Worm (Caenorhabditis elegans): ENCODE measurements around the gene F09F9.3.

The F09F9.3 gene

DNA sequence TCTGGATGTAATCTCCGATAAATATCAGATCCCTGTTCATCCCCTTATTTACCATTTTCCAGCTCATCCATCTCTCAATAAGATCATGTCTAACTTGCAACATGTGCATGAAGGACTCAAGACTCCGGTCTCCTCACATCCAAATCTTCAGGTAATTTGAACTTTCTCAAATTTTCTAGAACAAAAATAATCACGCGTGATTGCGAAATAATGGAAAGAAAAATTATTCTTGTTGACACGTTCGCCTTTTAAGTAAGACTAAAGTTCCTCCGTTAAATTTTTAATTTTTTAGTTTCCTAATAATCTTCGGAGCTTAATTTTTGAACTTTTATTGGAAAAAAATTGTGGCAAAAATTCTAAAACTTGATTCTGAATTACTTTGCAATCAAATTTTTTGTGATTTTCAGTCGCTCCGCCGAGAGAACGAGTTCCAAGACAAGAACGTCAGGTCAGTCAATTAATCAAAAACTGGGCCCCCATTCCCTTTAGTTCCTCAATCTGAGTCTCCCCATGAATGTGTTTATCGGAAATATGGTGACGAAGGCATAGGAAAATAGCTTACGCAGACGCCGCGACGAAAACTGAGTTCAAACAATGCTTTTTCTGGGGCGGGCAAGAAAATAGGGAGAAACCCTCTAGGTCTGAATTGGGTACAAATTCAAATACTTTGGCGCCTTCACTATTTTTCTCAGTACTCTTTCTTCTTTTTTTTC lies 16.8 kb upstream of the F09F9.3 start (continued):
- TF ChIP-seq lin-1 (GFP tag; IDR thresholded peaks at IDR 0.05) (0 out of 2 replicates have a peak, but pooled peaks have one; percentile 9), nhr-77 (tag; optimal IDR thresholded peaks at IDR 0.05) (peak; percentile 49), daf-16 (GFP tag; optimal IDR thresholded peaks at IDR 0.05) (peak in 1 of 2 experiments; percentile 9), daf-16 (tag; optimal IDR thresholded peaks at IDR 0.05) (peak; percentile 51), daf-8 (GFP tag; IDR thresholded peaks at IDR 0.05) (no peak), madf-9 (GFP tag; conservative IDR thresholded peaks at IDR 0.05) (no peak), unc-39 (tag; optimal IDR thresholded peaks at IDR 0.05) (no peak), mdl-1 (tag; optimal IDR thresholded peaks at IDR 0.05) (peak in 1 of 2 experiments; percentile 75), lim-7 (GFP tag; IDR thresholded peaks at IDR 0.05) (no peak), lin-38 (GFP tag; IDR thresholded peaks at IDR 0.05) (peak; percentile 40; the same call in 1 of the 2 replicates), dmd-8 (GFP tag; IDR thresholded peaks at IDR 0.05) (no peak), F49E8.2 (tag; optimal IDR thresholded peaks at IDR 0.05; ENCODE audit: borderline replicate concordance) (no peak), unc-62 (GFP tag; optimal IDR thresholded peaks at IDR 0.05 in 1 of 2) (no peak), unc-62 (tag; optimal IDR thresholded peaks at IDR 0.05) (no peak), lin-29 (GFP tag; IDR thresholded peaks at IDR 0.05) (no peak), nhr-11 (tag; optimal IDR thresholded peaks at IDR 0.05) (no peak), spr-1 (tag; optimal IDR thresholded peaks at IDR 0.05) (no peak), nhr-6 (tag; optimal IDR thresholded peaks at IDR 0.05) (no peak), zfp-3 (GFP tag; conservative IDR thresholded peaks at IDR 0.05) (no peak), pqm-1 (tag; optimal IDR thresholded peaks at IDR 0.05) (no peak), ceh-62 (tag; optimal IDR thresholded peaks at IDR 0.05) (no peak), ctbp-1 (GFP tag; IDR thresholded peaks at IDR 0.05) (peak; percentile 59), aha-1 (tag) (peak; percentile 29), skn-1 (tag; optimal IDR thresholded peaks at IDR 0.05) (no peak), ama-1 (optimal IDR thresholded peaks at IDR 0.05) (no peak), F10B5.3 (tag; optimal IDR thresholded peaks at IDR 0.05) (no peak), daf-19 (GFP tag; conservative IDR thresholded peaks at IDR 0.05) (no peak), jun-1 (tag; optimal IDR thresholded peaks at IDR 0.05) (no peak), ceh-20 (GFP tag; IDR thresholded peaks at IDR 0.05) (0 out of 2 replicates have a peak, but pooled peaks have one; percentile 10), lin-13 (GFP tag; optimal IDR thresholded peaks at IDR 0.05) (no peak), egl-43 (GFP tag; IDR thresholded peaks at IDR 0.05) (no peak), set-16 (GFP tag; IDR thresholded peaks at IDR 0.05) (no peak), ztf-7 (tag; optimal IDR thresholded peaks at IDR 0.05) (no peak), lin-39 (tag; optimal IDR thresholded peaks at IDR 0.05) (no peak), T26A8.4 (GFP tag; IDR thresholded peaks at IDR 0.05) (peak; percentile 22; the same call in 1 of the 2 replicates), dpl-1 (GFP tag; optimal IDR thresholded peaks at IDR 0.05) (no peak), nhr-41 (GFP tag; IDR thresholded peaks at IDR 0.05) (no peak), daf-12 (tag; optimal IDR thresholded peaks at IDR 0.05) (no peak), ces-1 (GFP tag; optimal IDR thresholded peaks at IDR 0.05) (no peak), ztf-11 (tag; optimal IDR thresholded peaks at IDR 0.05) (no peak), nhr-111 (GFP tag; optimal IDR thresholded peaks at IDR 0.05) (no peak), zfp-2 (tag; optimal IDR thresholded peaks at IDR 0.05) (no peak), dmd-6 (GFP tag; IDR thresholded peaks at IDR 0.05) (peak; percentile 45), ceh-82 (tag; optimal IDR thresholded peaks at IDR 0.05) (no peak), mes-2 (tag; optimal IDR thresholded peaks at IDR 0.05; ENCODE audit: poor library complexity, severe bottlenecking) (peak; percentile 33), spr-3 (GFP tag; optimal IDR thresholded peaks at IDR 0.05) (no peak), ceh-32 (tag; optimal IDR thresholded peaks at IDR 0.05; ENCODE audit: poor library complexity) (no peak), mxl-2 (GFP tag; conservative IDR thresholded peaks at IDR 0.05) (no peak), nhr-42 (GFP tag; IDR thresholded peaks at IDR 0.05) (peak; percentile 47; the same call in 1 of the 2 replicates), pha-4 (GFP tag; IDR thresholded peaks at IDR 0.05) (no peak), pha-4 (tag; optimal IDR thresholded peaks at IDR 0.05) (no peak), egl-27 (tag; optimal IDR thresholded peaks at IDR 0.05) (no peak)

Data from whole organism, L4 larva.